Worm (Caenorhabditis elegans) whole organism, young adult: ENCODE data around the gene F52E1.5.
"Not testable (repeated sequence)": the region's sequence is repeated elsewhere in the genome, so short reads cannot be mapped to it uniquely, and the experiment has no call there.

ENCODE experiments used
- B0261.1 ChIP-seq: sonication (generic microtip); optimal IDR thresholded peaks from 2 replicates; lab custom pipeline; 2016; ENCODE audit warnings: mild to moderate bottlenecking, missing genetic modification characterization, moderate library complexity, missing compliant biosample characterization
- Y56A3A.18 ChIP-seq: fragments of 200-800 bp; sonication (Bioruptor generic); IDR thresholded peaks from 2 replicates; pipeline ENCODE4 v1.3.6; 2022; ENCODE audit warnings: missing genetic modification reagents, missing genetic modification characterization, missing compliant biosample characterization
- Y95B8A.8 ChIP-seq: fragments of 200-800 bp; sonication (Bioruptor generic); IDR thresholded peaks from 2 replicates; pipeline ENCODE4 v1.3.6; 2022; ENCODE audit warnings: missing genetic modification reagents, missing genetic modification characterization, missing compliant biosample characterization
- ccch-3 ChIP-seq: fragments of 200-800 bp; sonication (Bioruptor generic); optimal IDR thresholded peaks from 2 replicates; lab custom pipeline; 2018; ENCODE audit warnings: mild to moderate bottlenecking, missing genetic modification characterization, missing compliant biosample characterization
- cebp-1 ChIP-seq, 2 experiments: fragments of 200-800 bp in 1 of 2; sonication (Bioruptor generic) in 1 of 2; sonication (generic microtip) in 1 of 2; IDR thresholded peaks in 1 of 2; optimal IDR thresholded peaks in 1 of 2; 2 replicates each; pipeline versions ENCODE4 v1.3.6 to Lab custom; 2017 to 2022; ENCODE audit warnings: missing compliant biosample characterization in 2 of 2, missing genetic modification characterization in 2 of 2, mild to moderate bottlenecking in 1 of 2, missing genetic modification reagents in 1 of 2, moderate library complexity in 1 of 2
- ceh-91 ChIP-seq: fragments of 200-800 bp; sonication (Bioruptor generic); IDR thresholded peaks from 2 replicates; pipeline ENCODE4 v1.3.6; 2022; ENCODE audit warnings: missing genetic modification reagents, missing genetic modification characterization, missing compliant biosample characterization
- dox-1 ChIP-seq: fragments of 200-800 bp; sonication (Bioruptor generic); IDR thresholded peaks from 2 replicates; pipeline ENCODE4 v1.3.6; 2022; ENCODE audit warnings: missing genetic modification reagents, missing genetic modification characterization, missing compliant biosample characterization
- egl-44 ChIP-seq: fragments of 200-800 bp; sonication (Bioruptor generic); IDR thresholded peaks from 2 replicates; pipeline ENCODE4 v1.3.6; 2022; ENCODE audit warnings: missing genetic modification reagents, missing genetic modification characterization, missing compliant biosample characterization
- egrh-3 ChIP-seq: fragments of 200-800 bp; sonication (Bioruptor generic); IDR thresholded peaks from 2 replicates; pipeline ENCODE4 v1.3.6; 2022; ENCODE audit warnings: missing genetic modification reagents, missing genetic modification characterization, missing compliant biosample characterization
- hmg-1.2 ChIP-seq: fragments of 200-800 bp; sonication (Bioruptor generic); IDR thresholded peaks from 2 replicates; pipeline ENCODE4 v1.3.6; 2022; ENCODE audit warnings: missing genetic modification reagents, missing genetic modification characterization, missing compliant biosample characterization
- hsf-1 ChIP-seq: fragments of 200-800 bp; sonication (Bioruptor generic); IDR thresholded peaks from 2 replicates; pipeline ENCODE4 v1.3.6; 2022; ENCODE audit warnings: missing genetic modification reagents, missing genetic modification characterization, missing compliant biosample characterization
- lin-26 ChIP-seq: fragments of 200-800 bp; sonication (Bioruptor generic); IDR thresholded peaks from 2 replicates; pipeline ENCODE4 v1.3.6; 2022; ENCODE audit warnings: missing genetic modification reagents, missing genetic modification characterization, missing compliant biosample characterization
- madf-6 ChIP-seq: fragments of 200-800 bp; sonication (Bioruptor generic); IDR thresholded peaks from 2 replicates; pipeline ENCODE4 v1.3.6; 2022; ENCODE audit warnings: missing genetic modification reagents, missing genetic modification characterization, missing compliant biosample characterization
- nfyb-1 ChIP-seq: fragments of 200-800 bp; sonication (Bioruptor generic); IDR thresholded peaks from 2 replicates; pipeline ENCODE4 v1.3.6; 2022; ENCODE audit warnings: missing genetic modification reagents, missing genetic modification characterization, missing compliant biosample characterization
- nhr-80 ChIP-seq: sonication (generic microtip); optimal IDR thresholded peaks from 2 replicates; lab custom pipeline; 2016; ENCODE audit warnings: missing genetic modification characterization, missing compliant biosample characterization
- pbrm-1 ChIP-seq: fragments of 200-800 bp; sonication (Bioruptor generic); IDR thresholded peaks from 2 replicates; pipeline ENCODE4 v1.3.6; 2022; ENCODE audit warnings: missing genetic modification reagents, missing genetic modification characterization, missing compliant biosample characterization
- rpc-1 ChIP-seq, 2 experiments: fragments of 150-350 bp in 1 of 2; sonication (generic microtip) in 1 of 2; optimal IDR thresholded peaks; 2 replicates each; lab custom pipeline; 2014 to 2018; ENCODE audit warnings: missing biosample characterization in 1 of 2, missing genetic modification characterization in 1 of 2, missing genetic modification reagents in 1 of 2, missing genotype in 1 of 2
- snpc-4 ChIP-seq, 5 experiments: fragments of 150-350 bp in 1 of 5; sonication (generic microtip) in 4 of 5; optimal IDR thresholded peaks; 2 replicates each; lab custom pipeline; 2014 to 2018; ENCODE audit warnings: missing genetic modification characterization in 5 of 5, missing biosample characterization in 3 of 5, antibody characterized with exemption in 2 of 5, mild to moderate bottlenecking in 2 of 5, missing compliant biosample characterization in 2 of 5, missing genotype in 2 of 5, moderate library complexity in 2 of 5, missing genetic modification reagents in 1 of 5
- tbp1 ChIP-seq: fragments of 200-800 bp; sonication (Bioruptor generic); optimal IDR thresholded peaks from 2 replicates; lab custom pipeline; 2018; ENCODE audit warnings: mild to moderate bottlenecking, missing genetic modification characterization, missing compliant biosample characterization

The F52E1.5 gene

ce11 chrV:8426210-8426609, 46.9 kb downstream of the F52E1.5 start (continued):
- peak; percentile 25 for TF ChIP-seq rpc-1 (optimal IDR thresholded peaks at IDR 0.05; lab: Kevin White, UChicago)
- no peak for TF ChIP-seq rpc-1 (tag; optimal IDR thresholded peaks at IDR 0.05; lab: Kevin White, UChicago)
- TF ChIP-seq, all 124 proteins: peak for 3

- TF ChIP-seq cebp-1 (GFP tag; IDR thresholded peaks at IDR 0.05; lab: Robert Waterston, UW): no peak
- peak; percentile 53 for TF ChIP-seq cebp-1 (tag; optimal IDR thresholded peaks at IDR 0.05; lab: Kevin White, UChicago)
- peak; percentile 81 for TF ChIP-seq nhr-80
- no peak for TF ChIP-seq ccch-3
These were observed 47.6 kb downstream of the F52E1.5 start for ce11 chrV:8426741-8427457.

- TF ChIP-seq hmg-1.2 (GFP tag; lab: Robert Waterston, UW) (peak; percentile 96), ceh-91 (GFP tag; lab: Robert Waterston, UW) (no peak), egrh-3 (GFP tag; lab: Robert Waterston, UW) (no peak)
These were observed 49.5 kb downstream of the F52E1.5 start for ce11 chrV:8428585-8429414.

ce11 chrV:8431295-8431694, 52.0 kb downstream of the F52E1.5 start:
- 0 out of 2 replicates have a peak, but pooled peaks have one; percentile 26 for TF ChIP-seq pbrm-1
- TF ChIP-seq hsf-1: peak; percentile 47; the same call in 1 of the 2 replicates
- TF ChIP-seq rpc-1 (optimal IDR thresholded peaks at IDR 0.05; lab: Kevin White, UChicago): peak; percentile 20
- TF ChIP-seq rpc-1 (tag; optimal IDR thresholded peaks at IDR 0.05; lab: Kevin White, UChicago): peak; percentile 51
- not testable (repeated sequence) for TF ChIP-seq snpc-4 (GFP tag; optimal IDR thresholded peaks at IDR 0.05; lab: Kevin White, UChicago)
- peak in 1 of 4 experiments; percentile 21 for TF ChIP-seq snpc-4 (tag; optimal IDR thresholded peaks at IDR 0.05; lab: Kevin White, UChicago)
- TF ChIP-seq nfyb-1 (GFP tag; lab: Robert Waterston, UW): peak; percentile 63; the same call in 1 of the 2 replicates
- TF ChIP-seq Y95B8A.8: 0 out of 2 replicates have a peak, but pooled peaks have one; percentile 12
- TF ChIP-seq madf-6 (GFP tag; lab: Robert Waterston, UW): peak; percentile 62
- peak; percentile 52 for TF ChIP-seq B0261.1 (tag; lab: Kevin White, UChicago)
- TF ChIP-seq lin-26: peak; percentile 71
- peak; percentile 83 for TF ChIP-seq tbp1 (GFP tag; lab: Kevin White, UChicago)
- TF ChIP-seq Y56A3A.18: 0 out of 2 replicates have a peak, but pooled peaks have one; percentile 19
- TF ChIP-seq egl-44 (GFP tag; lab: Robert Waterston, UW): peak; percentile 35; the same call in 1 of the 2 replicates
- TF ChIP-seq hmg-1.2 (GFP tag; lab: Robert Waterston, UW): peak; percentile 48
- peak; percentile 60 for TF ChIP-seq dox-1 (GFP tag; lab: Robert Waterston, UW)
